Fruit fly (Drosophila melanogaster) whole organism, larva: Measurements from ENCODE around the gene eag.

ENCODE experiments used
- noc ChIP-seq: fragments of 200-800 bp; sonication (Bioruptor generic); optimal IDR thresholded peaks from 3 replicates; lab custom pipeline; 2019; ENCODE audit warnings: missing biosample characterization, mild to moderate bottlenecking, missing genetic modification characterization, moderate library complexity

The eag gene

DNA sequence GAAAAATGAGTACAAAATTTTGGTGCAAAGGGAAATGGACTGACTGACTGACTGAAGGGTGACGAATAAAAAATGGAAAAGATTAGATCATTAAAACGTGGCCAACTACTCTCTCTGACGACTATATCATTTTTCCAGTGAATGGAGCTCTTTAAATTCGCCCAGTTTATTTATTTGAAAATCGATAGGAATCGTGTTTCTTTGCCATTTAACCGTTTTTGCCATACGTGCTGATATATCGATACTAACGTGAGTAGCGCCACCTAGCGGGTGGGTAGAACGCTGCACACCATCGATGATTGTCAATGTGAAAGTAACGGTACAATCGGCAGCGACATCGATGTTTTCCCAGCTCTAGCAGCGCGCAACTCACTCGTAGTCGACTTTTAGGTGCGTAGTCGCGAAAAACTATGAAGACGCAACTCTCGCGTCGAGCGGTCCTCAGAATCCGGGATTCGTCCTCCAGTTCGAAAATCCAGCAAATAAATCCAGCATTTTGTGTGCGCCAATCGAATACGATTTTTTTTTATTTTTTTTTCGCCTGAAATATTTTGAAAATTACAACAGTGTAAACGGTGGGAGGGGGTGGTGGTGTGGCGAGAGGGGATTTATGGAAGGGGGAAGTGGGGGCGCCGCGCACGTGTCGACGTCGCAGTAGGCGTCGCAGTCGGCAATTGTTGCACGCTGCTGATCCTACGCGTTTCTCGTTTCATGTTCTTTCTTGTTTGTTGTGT, at the start of gene eag, which contains the start of gene CG9030:
Gene eag (plus strand): TSS at position 428 of the 734 bp plus-strand sequence.
Gene CG9030 (minus strand): TSS at position 51 of the 734 bp plus-strand sequence.
- no peak for TF ChIP-seq noc (tag; lab: Kevin White, UChicago)

DNA sequence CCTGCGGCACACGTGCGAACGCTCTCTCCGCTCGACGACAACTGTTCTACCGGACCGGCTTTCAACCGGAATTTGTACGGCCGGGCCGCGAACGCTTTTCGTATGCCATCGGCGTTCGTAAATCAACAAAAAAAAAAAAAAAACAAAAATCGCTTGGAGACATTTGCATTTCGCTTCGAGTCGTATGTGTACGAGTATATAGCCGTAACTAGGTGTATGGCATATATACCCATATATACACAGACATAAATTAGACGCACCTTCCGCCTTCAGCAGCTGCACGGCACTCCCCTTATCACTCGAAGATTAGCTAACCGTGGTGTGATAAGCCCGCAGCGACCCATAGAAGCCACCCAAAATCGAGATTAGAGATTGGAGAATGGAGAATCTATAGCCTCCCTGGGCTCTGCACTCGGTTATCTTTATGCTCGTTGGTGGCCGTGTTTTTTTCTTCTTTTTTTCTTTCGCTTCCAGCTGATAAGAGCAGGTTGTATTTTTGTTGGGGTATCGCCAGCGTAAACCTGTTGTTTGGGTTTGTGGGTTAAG, 49.7 kb upstream of the eag start, which contains the start of gene CG9512:
Gene CG9512 (minus strand): TSS at position 51 of the 546 bp plus-strand sequence.
- peak; percentile 33 for TF ChIP-seq noc (tag; lab: Kevin White, UChicago)

DNA sequence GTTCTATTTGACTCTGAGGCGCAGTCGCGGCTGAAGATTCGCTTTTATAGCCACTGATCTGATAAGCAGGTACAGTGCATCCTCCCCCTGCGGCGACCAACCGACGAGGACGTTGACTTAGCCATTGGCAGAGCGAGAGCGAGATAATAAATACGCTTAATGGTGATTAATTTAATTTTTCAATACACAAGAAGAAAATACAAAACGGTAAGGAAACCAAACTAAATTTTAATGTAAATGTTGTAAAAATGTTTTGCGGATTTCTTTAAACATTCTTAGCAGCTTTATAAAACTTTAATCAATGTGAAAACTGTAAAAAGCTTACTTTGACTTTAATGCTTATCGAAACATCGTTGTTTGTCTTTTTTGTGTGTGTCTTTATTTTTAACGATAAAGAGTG, 46.2 kb upstream of the eag start:
- TF ChIP-seq noc (tag; lab: Kevin White, UChicago), result no peak

- no peak for TF ChIP-seq noc (tag; lab: Kevin White, UChicago)
Observed at dm6 chrX:14909658-14910378, 45.5 kb upstream of the eag start, which contains the start of gene fiz. Gene fiz (minus strand): TSS chrX:14909708.

DNA sequence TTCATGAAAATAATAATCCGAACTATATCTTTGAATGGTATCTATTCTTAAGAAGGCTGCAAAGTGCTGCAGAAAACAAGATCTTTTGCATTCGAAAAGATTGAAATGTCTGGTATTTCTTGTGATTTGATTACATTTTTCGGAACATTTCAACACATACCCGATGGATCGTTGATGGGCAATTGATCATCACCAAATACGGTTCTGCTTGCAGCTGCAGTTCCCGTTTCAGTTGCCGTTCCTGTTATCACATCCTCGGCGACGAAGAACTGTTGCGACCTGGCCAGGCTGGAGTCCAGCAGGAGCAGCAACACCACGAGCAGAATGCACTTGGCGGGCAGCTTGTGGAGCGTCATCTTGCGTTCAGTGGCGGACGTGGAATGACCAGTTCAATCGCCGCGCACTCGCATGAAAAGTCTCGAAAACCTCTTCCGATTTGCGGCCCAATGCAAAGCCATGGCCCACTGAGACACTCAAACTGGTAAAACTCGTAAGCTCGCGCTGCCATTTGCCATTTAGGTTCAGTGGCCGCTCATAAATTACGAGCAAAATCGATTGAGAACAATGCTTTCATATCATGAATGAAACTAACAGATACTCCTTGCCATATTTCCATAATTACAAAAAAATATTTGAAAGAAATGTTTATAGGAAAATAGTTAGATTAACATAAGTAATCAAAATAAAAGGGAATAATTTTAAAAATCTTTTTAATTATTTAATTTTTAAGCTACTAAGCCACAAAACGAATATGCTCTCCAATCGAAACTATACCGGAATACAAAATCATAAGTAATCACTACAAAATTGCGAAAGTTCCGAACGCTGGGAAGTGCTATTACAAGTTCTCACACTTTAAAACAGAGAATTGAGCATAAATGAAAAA, 44.6 kb upstream of the eag start, which contains the start of gene CG14406:
Gene CG14406 (minus strand): TSS at position 382 of the 886 bp plus-strand sequence.
- TF ChIP-seq noc (tag; lab: Kevin White, UChicago), result no peak

- TF ChIP-seq noc (tag; lab: Kevin White, UChicago), result no peak
Observed at dm6 chrX:14913706-14914303, 41.5 kb upstream of the eag start, which contains the start of gene CG12398. Gene CG12398 (minus strand): TSS chrX:14913812.

- no peak for TF ChIP-seq noc (tag; lab: Kevin White, UChicago)
Observed at dm6 chrX:14918750-14919247, 36.5 kb upstream of the eag start, which contains the start of gene Eo. Gene Eo (minus strand): TSS chrX:14918800.

dm6 chrX:14922396-14923276, 32.6 kb upstream of the eag start:
- TF ChIP-seq noc (tag; lab: Kevin White, UChicago), result no peak

dm6 chrX:14923277-14924019, 31.8 kb upstream of the eag start, which contains the start of gene CG9503:
Gene CG9503 (minus strand): TSS chrX:14923493.
- no peak for TF ChIP-seq noc (tag; lab: Kevin White, UChicago)

- no peak for TF ChIP-seq noc (tag; lab: Kevin White, UChicago)
Observed at dm6 chrX:14928844-14929243, 26.4 kb upstream of the eag start, which contains the start of gene CG32591. Gene CG32591 (minus strand): TSS chrX:14928944.

- TF ChIP-seq noc (tag; lab: Kevin White, UChicago), result peak; percentile 9
Observed at dm6 chrX:14929813-14930212, 25.5 kb upstream of the eag start.

- no peak for TF ChIP-seq noc (tag; lab: Kevin White, UChicago)
Observed at dm6 chrX:14931296-14931695, 24.0 kb upstream of the eag start.

- peak; percentile 28 for TF ChIP-seq noc (tag; lab: Kevin White, UChicago)
Observed at dm6 chrX:14936250-14936649, 19.0 kb upstream of the eag start.
